Worm (Caenorhabditis elegans): ENCODE results near the gene ndab-1.

- TF ChIP-seq dao-5 (tag; optimal IDR thresholded peaks at IDR 0.05) (no peak), him-1 (tag; optimal IDR thresholded peaks at IDR 0.05) (no peak)
These were observed 17.3 kb downstream of the ndab-1 start, which contains the start of gene tsen-2 for ce11 chrIII:11898169-11898568.

All from whole organism, L4/young adult.